Worm (Caenorhabditis elegans): ENCODE data around the gene F40G12.9.
"Not testable (repeated sequence)": the region's sequence is repeated elsewhere in the genome, so short reads cannot be mapped to it uniquely, and the experiment has no call there.

- not testable (repeated sequence) for TF ChIP-seq klf-2, ref-1 (GFP tag; conservative IDR thresholded peaks at IDR 0.05)
Observed at ce11 chrV:14306771-14307170, 24.3 kb downstream of the F40G12.9 start, which contains the start of gene spig-4.
